Worm (Caenorhabditis elegans): ENCODE results near the gene egas-4.

DNA sequence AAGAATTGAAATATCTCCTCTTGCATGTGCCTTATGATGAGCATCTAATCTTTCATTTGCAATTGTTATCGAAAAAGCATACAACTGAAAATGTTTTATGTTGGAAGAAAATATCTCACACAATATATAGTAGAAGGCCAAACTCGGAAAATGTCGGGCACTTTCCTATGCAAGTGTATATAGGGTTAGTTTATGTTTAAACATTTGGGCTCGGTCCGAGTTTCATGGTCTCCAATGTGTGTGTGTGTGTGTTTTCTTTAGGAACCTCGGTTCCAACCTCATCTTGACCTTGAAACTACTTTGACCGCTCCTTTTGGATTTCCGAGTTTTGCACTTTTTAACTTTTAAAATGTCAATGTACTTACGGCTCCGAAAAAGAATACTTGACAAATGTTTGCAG, 1.7 kb upstream of the egas-4 start:
- no peak for TF ChIP-seq zag-1 (tag; optimal IDR thresholded peaks at IDR 0.05)
- no peak for TF ChIP-seq ztf-1 (GFP tag; conservative IDR thresholded peaks at IDR 0.05)
- TF ChIP-seq ztf-11 (tag; optimal IDR thresholded peaks at IDR 0.05), result no peak
- TF ChIP-seq sma-3 (GFP tag; optimal IDR thresholded peaks at IDR 0.05), result no peak
- TF ChIP-seq nhr-12 (tag; optimal IDR thresholded peaks at IDR 0.05), result no peak
- no peak for TF ChIP-seq skn-1 (tag; optimal IDR thresholded peaks at IDR 0.05)
- no peak for TF ChIP-seq blmp-1 (tag; optimal IDR thresholded peaks at IDR 0.05; ENCODE audit: insufficient read depth)
- no peak for TF ChIP-seq ceh-82 (tag; optimal IDR thresholded peaks at IDR 0.05)
- TF ChIP-seq lin-39 (tag; optimal IDR thresholded peaks at IDR 0.05), result no peak
